Worm (Caenorhabditis elegans): ENCODE data around the gene K08D9.2.

DNA sequence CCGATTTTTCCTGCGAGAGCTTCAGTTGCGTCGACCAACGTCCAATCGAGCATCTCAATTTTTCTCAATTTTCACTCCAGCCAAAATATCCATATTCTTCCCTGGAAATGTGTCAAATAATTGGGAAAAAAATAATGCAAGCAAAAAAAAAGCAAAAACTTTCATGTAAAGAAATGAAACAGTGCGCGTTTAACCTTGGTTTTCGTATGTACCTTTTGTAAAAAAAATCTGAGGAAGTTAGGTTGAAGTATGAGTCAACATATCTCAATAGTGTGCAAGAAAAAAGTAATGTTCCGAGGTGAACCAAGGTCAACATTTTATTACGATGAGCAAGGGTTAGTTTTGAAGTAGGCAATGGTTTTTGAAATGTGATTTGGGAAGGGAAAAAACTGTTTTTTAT, 22.7 kb downstream of the K08D9.2 start, which contains the start of gene T28A11.13:
- TF ChIP-seq dao-5 (tag; optimal IDR thresholded peaks at IDR 0.05) (no peak), him-1 (tag; optimal IDR thresholded peaks at IDR 0.05) (no peak), W03F9.2 (tag; optimal IDR thresholded peaks at IDR 0.05) (no peak)

Measured in whole organism, L4/young adult.